Fruit fly (Drosophila melanogaster) whole organism, embryonic: ENCODE measurements around the gene eIF4E5.
A peak's percentile ranks its signal among the peaks of the same experiment; 100 is the strongest.

Source experiments
- Awh ChIP-seq: fragments of 200-800 bp; sonication (Bioruptor generic); IDR thresholded peaks from 2 replicates; pipeline ENCODE4, ENCODE4 v1.3.6; 2022; ENCODE audit warnings: missing biosample characterization, missing genetic modification characterization
- BEAF-32 ChIP-seq: fragments of 200-800 bp; sonication (Bioruptor generic); optimal IDR thresholded peaks from 3 replicates; lab custom pipeline; 2017; ENCODE audit warnings: missing biosample characterization, missing genetic modification characterization, mild to moderate bottlenecking, moderate library complexity, missing genetic modification reagents
- C15 ChIP-seq: fragments of 200-800 bp; sonication (Bioruptor generic); IDR thresholded peaks from 3 replicates; pipeline ENCODE4 v1.3.6; 2022; ENCODE audit warnings: missing biosample characterization, missing genetic modification characterization
- CG11093 ChIP-seq: fragments of 200-800 bp; sonication (Bioruptor generic); IDR thresholded peaks from 3 replicates; pipeline ENCODE4 v1.3.6; 2022; ENCODE audit warnings: missing biosample characterization, missing genetic modification characterization
- CG12104 ChIP-seq: fragments of 200-800 bp; sonication (Bioruptor generic); optimal IDR thresholded peaks from 3 replicates; lab custom pipeline; 2016; ENCODE audit warnings: missing biosample characterization, missing genetic modification characterization
- CG13123 ChIP-seq: fragments of 200-800 bp; sonication (Bioruptor generic); optimal IDR thresholded peaks from 2 replicates; lab custom pipeline; 2016; ENCODE audit warnings: missing biosample characterization, missing genetic modification characterization
- CG17612 ChIP-seq: fragments of 200-800 bp; sonication (Bioruptor generic); IDR thresholded peaks from 2 replicates; pipeline ENCODE4 v1.3.6; 2022; ENCODE audit warnings: missing biosample characterization, missing genetic modification characterization
- CG18011 ChIP-seq: fragments of 200-800 bp; sonication (Bioruptor generic); optimal IDR thresholded peaks from 2 replicates; lab custom pipeline; 2017; ENCODE audit warnings: missing biosample characterization, missing genetic modification characterization, mild to moderate bottlenecking, moderate library complexity, missing genotype
- CG2120 ChIP-seq: fragments of 200-800 bp; sonication (Bioruptor generic); optimal IDR thresholded peaks from 3 replicates; lab custom pipeline; 2016; ENCODE audit warnings: missing biosample characterization, missing genetic modification characterization
- CG2129 ChIP-seq: fragments of 200-800 bp; sonication (Bioruptor generic); IDR thresholded peaks from 2 replicates; pipeline ENCODE4 v1.3.6; 2022; ENCODE audit warnings: missing biosample characterization, missing genetic modification characterization; ENCODE audit not compliant: partially characterized antibody
- CG32767 ChIP-seq: fragments of 200-800 bp; sonication (Bioruptor generic); IDR thresholded peaks from 2 replicates; pipeline ENCODE4 v1.3.6; 2022; ENCODE audit warnings: missing biosample characterization, missing genetic modification characterization
- CG3847 ChIP-seq: fragments of 200-800 bp; sonication (Bioruptor generic); IDR thresholded peaks from 2 replicates; pipeline ENCODE4 v1.3.6; 2022; ENCODE audit warnings: missing biosample characterization, missing genetic modification characterization
- CG4328 ChIP-seq: fragments of 200-800 bp; sonication (Bioruptor generic); optimal IDR thresholded peaks from 3 replicates; lab custom pipeline; 2017; ENCODE audit warnings: missing biosample characterization, missing genetic modification reagents, missing genetic modification characterization
- CG4360 ChIP-seq: fragments of 200-800 bp; sonication (Bioruptor generic); IDR thresholded peaks from 2 replicates; pipeline ENCODE4 v1.3.6; 2022; ENCODE audit warnings: missing biosample characterization, missing genetic modification characterization
- CG6254 ChIP-seq: fragments of 200-800 bp; sonication (Bioruptor generic); optimal IDR thresholded peaks from 3 replicates; lab custom pipeline; 2017; ENCODE audit warnings: mild to moderate bottlenecking, missing biosample characterization, missing genetic modification reagents, missing genetic modification characterization
- CG6654 ChIP-seq: fragments of 200-800 bp; sonication (Bioruptor generic); optimal IDR thresholded peaks from 2 replicates; lab custom pipeline; 2017; ENCODE audit warnings: missing biosample characterization, mild to moderate bottlenecking, missing genetic modification characterization
- CG8765 ChIP-seq: fragments of 200-800 bp; sonication (Bioruptor generic); IDR thresholded peaks from 2 replicates; pipeline ENCODE4 v1.3.6; 2022; ENCODE audit warnings: missing biosample characterization, missing genetic modification characterization
- CG8924 ChIP-seq: fragments of 200-800 bp; optimal IDR thresholded peaks from 3 replicates; lab custom pipeline; 2019; ENCODE audit warnings: missing biosample characterization, mild to moderate bottlenecking, missing genetic modification characterization, moderate library complexity
- CG9727 ChIP-seq: fragments of 200-800 bp; sonication (Bioruptor generic); optimal IDR thresholded peaks from 3 replicates; lab custom pipeline; 2017; ENCODE audit warnings: missing biosample characterization, mild to moderate bottlenecking, missing genetic modification characterization
- D ChIP-seq, 2 experiments: fragments of 200-800 bp in 1 of 2; fragments of >200 bp in 1 of 2; sonication (Bioruptor generic) in 1 of 2; optimal IDR thresholded peaks; 2 replicates in 1 of 2; 3 replicates in 1 of 2; lab custom pipeline; 2017; ENCODE audit warnings: mild to moderate bottlenecking in 1 of 2, missing biosample characterization in 1 of 2, missing genetic modification characterization in 1 of 2, missing genetic modification reagents in 1 of 2
- Dll ChIP-seq: fragments of 200-800 bp; sonication (Bioruptor generic); IDR thresholded peaks from 4 replicates; pipeline ENCODE4 v1.3.6; 2022; ENCODE audit warnings: missing biosample characterization, missing genetic modification characterization; ENCODE audit not compliant: partially characterized antibody
- Dp ChIP-seq: fragments of 200-800 bp; sonication (Bioruptor generic); optimal IDR thresholded peaks from 2 replicates; lab custom pipeline; 2018; ENCODE audit warnings: missing biosample characterization, mild to moderate bottlenecking, missing genetic modification characterization, moderate library complexity
- Dref ChIP-seq: fragments of 200-800 bp; sonication (Bioruptor generic); IDR thresholded peaks from 2 replicates; pipeline ENCODE4 v1.3.6; 2022; ENCODE audit warnings: missing biosample characterization, missing genetic modification characterization
- ERR ChIP-seq: fragments of 200-800 bp; sonication (Bioruptor generic); optimal IDR thresholded peaks from 2 replicates; lab custom pipeline; 2016; ENCODE audit warnings: missing biosample characterization, missing genetic modification characterization
- Fer2 ChIP-seq: fragments of 200-800 bp; sonication (Bioruptor generic); optimal IDR thresholded peaks from 2 replicates; lab custom pipeline; 2018; ENCODE audit warnings: missing biosample characterization, mild to moderate bottlenecking, missing genetic modification characterization, moderate library complexity
- H15 ChIP-seq: fragments of 200-800 bp; sonication (Bioruptor generic); IDR thresholded peaks from 3 replicates; pipeline ENCODE4 v1.3.6; 2022; ENCODE audit warnings: missing biosample characterization, missing genetic modification characterization
- Myb ChIP-seq: fragments of 200-800 bp; sonication (Bioruptor generic); optimal IDR thresholded peaks from 2 replicates; lab custom pipeline; 2016; ENCODE audit warnings: missing biosample characterization, missing genetic modification characterization
- NC2β ChIP-seq: fragments of 200-800 bp; sonication (Bioruptor generic); optimal IDR thresholded peaks from 2 replicates; lab custom pipeline; 2016; ENCODE audit warnings: missing biosample characterization, missing genetic modification characterization
- Nf-YC ChIP-seq: fragments of 200-800 bp; optimal IDR thresholded peaks from 3 replicates; lab custom pipeline; 2019; ENCODE audit warnings: missing biosample characterization, mild to moderate bottlenecking, missing genetic modification characterization, moderate library complexity
- Pdp1 ChIP-seq, 2 experiments: fragments of 200-800 bp; sonication (Bioruptor generic); optimal IDR thresholded peaks; 3 replicates each; lab custom pipeline; 2016; ENCODE audit warnings: missing biosample characterization in 2 of 2, missing genetic modification characterization in 2 of 2, mild to moderate bottlenecking in 1 of 2, moderate library complexity in 1 of 2
- Side ChIP-seq: fragments of 200-800 bp; sonication (Bioruptor generic); optimal IDR thresholded peaks from 2 replicates; lab custom pipeline; 2016; ENCODE audit warnings: missing biosample characterization, missing genetic modification characterization
- YL-1 ChIP-seq: fragments of 200-800 bp; sonication (Bioruptor generic); optimal IDR thresholded peaks from 3 replicates; lab custom pipeline; 2017; ENCODE audit warnings: missing biosample characterization, mild to moderate bottlenecking, missing genetic modification characterization
- ac ChIP-seq: fragments of 200-800 bp; sonication (Bioruptor generic); optimal IDR thresholded peaks from 3 replicates; lab custom pipeline; 2017; ENCODE audit warnings: missing biosample characterization, mild to moderate bottlenecking, missing genetic modification characterization
- al ChIP-seq: fragments of 200-800 bp; sonication (Bioruptor generic); IDR thresholded peaks from 2 replicates; pipeline ENCODE4 v1.3.6; 2022; ENCODE audit warnings: missing biosample characterization, missing genetic modification characterization
- ap ChIP-seq: fragments of 200-800 bp; sonication (Bioruptor generic); IDR thresholded peaks from 2 replicates; pipeline ENCODE4 v1.3.6; 2022; ENCODE audit warnings: missing biosample characterization, missing genetic modification characterization
- ase ChIP-seq: fragments of 200-800 bp; sonication (Bioruptor generic); IDR thresholded peaks from 3 replicates; pipeline ENCODE4 v1.3.6; 2022; ENCODE audit warnings: missing biosample characterization, missing genetic modification characterization
- bbx ChIP-seq: fragments of 200-800 bp; sonication (Bioruptor generic); IDR thresholded peaks from 2 replicates; pipeline ENCODE4 v1.3.6; 2022; ENCODE audit warnings: missing biosample characterization, missing genetic modification characterization; ENCODE audit not compliant: partially characterized antibody
- bsh ChIP-seq, 2 experiments: fragments of 200-800 bp; sonication (Bioruptor generic); optimal IDR thresholded peaks; 2 replicates each; lab custom pipeline; 2017 to 2018; ENCODE audit warnings: mild to moderate bottlenecking in 2 of 2, missing biosample characterization in 2 of 2, missing genetic modification characterization in 2 of 2, moderate library complexity in 1 of 2
- cad ChIP-seq: fragments of >200 bp; optimal IDR thresholded peaks from 2 replicates; lab custom pipeline; 2017; ENCODE audit warnings: missing biosample characterization, missing genetic modification characterization
- cwo ChIP-seq: fragments of 200-800 bp; sonication (Bioruptor generic); optimal IDR thresholded peaks from 3 replicates; lab custom pipeline; 2017; ENCODE audit warnings: missing biosample characterization, missing genetic modification characterization, mild to moderate bottlenecking, moderate library complexity, missing genetic modification reagents
- esg ChIP-seq: fragments of 200-800 bp; sonication (Bioruptor generic); conservative IDR thresholded peaks from 2 replicates; pipeline ENCODE4 v1.3.6; 2022; ENCODE audit warnings: missing biosample characterization, missing genetic modification characterization
- gce ChIP-seq: fragments of 200-800 bp; sonication (Bioruptor generic); IDR thresholded peaks from 3 replicates; pipeline ENCODE4 v1.3.6; 2022; ENCODE audit warnings: missing biosample characterization, missing genetic modification characterization
- ind ChIP-seq: fragments of 200-800 bp; sonication (Bioruptor generic); optimal IDR thresholded peaks from 3 replicates; lab custom pipeline; 2016; ENCODE audit warnings: missing biosample characterization, missing genetic modification characterization
- pzg ChIP-seq: fragments of 200-800 bp; sonication (Bioruptor generic); optimal IDR thresholded peaks from 3 replicates; lab custom pipeline; 2018; ENCODE audit warnings: missing biosample characterization, mild to moderate bottlenecking, missing genetic modification characterization, moderate library complexity
- ro ChIP-seq: fragments of 200-800 bp; sonication (Bioruptor generic); IDR thresholded peaks from 2 replicates; pipeline ENCODE4 v1.3.6; 2022; ENCODE audit warnings: missing biosample characterization, missing genetic modification characterization
- schlank ChIP-seq: fragments of 200-800 bp; sonication (Bioruptor generic); optimal IDR thresholded peaks from 2 replicates; lab custom pipeline; 2018; ENCODE audit warnings: missing biosample characterization, mild to moderate bottlenecking, missing genetic modification characterization
- sd ChIP-seq: fragments of 200-800 bp; sonication (Bioruptor generic); optimal IDR thresholded peaks from 3 replicates; lab custom pipeline; 2018; ENCODE audit warnings: missing biosample characterization, mild to moderate bottlenecking, missing genetic modification characterization, moderate library complexity
- slbo ChIP-seq: fragments of 200-800 bp; sonication (Bioruptor generic); IDR thresholded peaks from 2 replicates; pipeline ENCODE4 v1.3.6; 2022; ENCODE audit warnings: missing biosample characterization, missing genetic modification characterization

The eIF4E5 gene

dm6 chr3L:7903489-7904150 lies 8.9 kb downstream of the eIF4E5 start (continued):
- TF ChIP-seq CG6654 (GFP tag; lab: Kevin White, UChicago) (peak; percentile 65), esg (peak; percentile 73), ro (GFP tag; lab: Robert Waterston, UW) (peak; percentile 65), Dp (no peak), CG11093 (peak; percentile 69; the same call in 2 of the 3 replicates), C15 (GFP tag; lab: Robert Waterston, UW) (peak; percentile 55; the same call in 1 of the 3 replicates), CG2129 (GFP tag; lab: Robert Waterston, UW) (no peak), H15 (GFP tag; lab: Robert Waterston, UW) (peak; percentile 78), CG4360 (GFP tag; lab: Robert Waterston, UW) (no peak), bsh (GFP tag; optimal IDR thresholded peaks at IDR 0.05; lab: Kevin White, UChicago) (peak; percentile 40 to 96), ac (GFP tag; lab: Kevin White, UChicago) (peak; percentile 73), sd (tag; lab: Kevin White, UChicago) (peak; percentile 95), Myb (GFP tag; lab: Kevin White, UChicago) (peak; percentile 50), YL-1 (GFP tag; lab: Kevin White, UChicago) (peak; percentile 6), Side (GFP tag; lab: Kevin White, UChicago) (peak; percentile 81), CG3847 (GFP tag; lab: Robert Waterston, UW) (peak; percentile 65; the same call in 1 of the 2 replicates), ase (peak; percentile 80), cwo (peak; percentile 63), ap (GFP tag; lab: Robert Waterston, UW) (peak; percentile 80), CG9727 (GFP tag; lab: Kevin White, UChicago) (peak; percentile 90), CG8765 (GFP tag; lab: Robert Waterston, UW) (0 out of 2 replicates have a peak, but pooled peaks have one; percentile 16), CG12104 (peak; percentile 71), Awh (peak; percentile 82; the same call in 1 of the 2 replicates), CG4328 (peak; percentile 77), Dll (no peak), ind (GFP tag; lab: Kevin White, UChicago) (peak; percentile 79), Dref (GFP tag; lab: Robert Waterston, UW) (no peak), D (optimal IDR thresholded peaks at IDR 0.05; lab: Kevin White, UChicago) (no peak), D (GFP tag; optimal IDR thresholded peaks at IDR 0.05; lab: Kevin White, UChicago) (peak; percentile 91), Pdp1 (GFP tag; optimal IDR thresholded peaks at IDR 0.05; lab: Kevin White, UChicago) (peak; percentile 77 to 83), BEAF-32 (GFP tag; lab: Kevin White, UChicago) (no peak), Nf-YC (tag; lab: Kevin White, UChicago) (no peak), NC2β (GFP tag; lab: Kevin White, UChicago) (peak; percentile 88), gce (GFP tag; lab: Robert Waterston, UW) (peak; percentile 79; the same call in 2 of the 3 replicates), CG17612 (GFP tag; lab: Robert Waterston, UW) (peak; percentile 49; the same call in 1 of the 2 replicates), CG6254 (GFP tag; lab: Kevin White, UChicago) (peak; percentile 89), CG13123 (GFP tag; lab: Kevin White, UChicago) (peak; percentile 77), bbx (GFP tag; lab: Robert Waterston, UW) (no peak), al (peak; percentile 65), CG8924 (tag; lab: Kevin White, UChicago) (peak; percentile 91), ERR (peak; percentile 62), pzg (GFP tag; lab: Kevin White, UChicago) (no peak), CG32767 (GFP tag; lab: Robert Waterston, UW) (peak; percentile 75; the same call in 1 of the 2 replicates), CG2120 (peak; percentile 84), schlank (tag; lab: Kevin White, UChicago) (no peak), cad (GFP tag; lab: Kevin White, UChicago) (no peak), CG18011 (GFP tag; lab: Kevin White, UChicago) (peak; percentile 49), Fer2 (tag; lab: Kevin White, UChicago) (peak; percentile 67), slbo (GFP tag; lab: Robert Waterston, UW) (peak; percentile 83)
